Worm (Caenorhabditis elegans) whole organism, young adult: ENCODE measurements around the gene cyp-13B2.

ENCODE experiments used
- Y53G8AR.9 ChIP-seq: fragments of 200-800 bp; sonication (Bioruptor generic); conservative IDR thresholded peaks from 2 replicates; pipeline ENCODE4 v1.3.6; 2022; ENCODE audit warnings: missing genetic modification reagents, missing genetic modification characterization, missing compliant biosample characterization
- pha-4 ChIP-seq: fragments of 150-350 bp; sonication (generic microtip); optimal IDR thresholded peaks from 2 replicates; lab custom pipeline; 2014; ENCODE audit warnings: missing biosample characterization, missing genetic modification reagents, missing genetic modification characterization

DNA sequence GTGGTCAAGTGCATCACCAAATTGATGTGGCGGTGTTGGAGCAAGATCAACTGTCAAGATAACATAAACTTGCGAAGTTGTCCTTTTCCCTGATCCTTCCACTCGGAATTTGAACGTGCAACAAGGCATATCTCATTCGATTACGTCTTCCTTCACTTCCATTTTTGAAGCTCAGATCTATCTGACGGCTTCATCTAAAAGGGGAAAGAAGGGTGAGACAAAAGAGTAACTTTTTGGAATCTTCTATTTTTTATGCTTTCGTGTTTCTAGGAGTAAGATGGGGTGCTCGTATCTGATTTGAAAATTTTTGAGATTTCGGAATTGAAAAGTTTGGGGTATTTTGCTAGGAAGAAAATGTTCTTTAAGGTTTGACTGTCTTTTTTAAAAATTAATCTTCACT is 41.8 kb downstream of the cyp-13B2 start:
- TF ChIP-seq pha-4 (no peak), Y53G8AR.9 (no peak)
